Worm (Caenorhabditis elegans) whole organism, L3 larva: ENCODE data around the gene F39F10.5.
A peak's percentile ranks its signal among the peaks of the same experiment; 100 is the strongest.

Experiments used
- R02D3.7 ChIP-seq: fragments of 150-350 bp; optimal IDR thresholded peaks from 2 replicates; lab custom pipeline; 2014; ENCODE audit warnings: missing biosample characterization, missing genetic modification characterization
- aly-2 ChIP-seq: fragments of 150-350 bp; optimal IDR thresholded peaks from 2 replicates; lab custom pipeline; 2014; ENCODE audit warnings: missing biosample characterization, missing genetic modification characterization
- ama-1 ChIP-seq: fragments of 150-350 bp; optimal IDR thresholded peaks from 2 replicates; lab custom pipeline; 2018
- ceh-82 ChIP-seq: fragments of 150-350 bp; optimal IDR thresholded peaks from 2 replicates; lab custom pipeline; 2014; ENCODE audit warnings: missing biosample characterization, missing genetic modification characterization
- ceh-9 ChIP-seq: sonication (generic microtip); optimal IDR thresholded peaks from 2 replicates; lab custom pipeline; 2018; ENCODE audit warnings: missing biosample characterization, missing genetic modification characterization
- daf-12 ChIP-seq: fragments of 150-350 bp; optimal IDR thresholded peaks from 2 replicates; lab custom pipeline; 2014; ENCODE audit warnings: missing biosample characterization, missing genetic modification reagents, missing genetic modification characterization
- egl-5 ChIP-seq: fragments of 150-350 bp; optimal IDR thresholded peaks from 2 replicates; lab custom pipeline; 2017; ENCODE audit warnings: missing biosample characterization, missing genetic modification reagents, missing genetic modification characterization, inconsistent platforms
- elt-1 ChIP-seq: fragments of 150-350 bp; optimal IDR thresholded peaks from 2 replicates; lab custom pipeline; 2014; ENCODE audit warnings: missing biosample characterization, missing genetic modification characterization
- elt-2 ChIP-seq: sonication (generic microtip); optimal IDR thresholded peaks from 2 replicates; lab custom pipeline; 2016; ENCODE audit warnings: missing genetic modification reagents, mild to moderate bottlenecking, missing genetic modification characterization, missing compliant biosample characterization
- elt-3 ChIP-seq, 3 experiments: fragments of 150-350 bp in 1 of 3; sonication (generic microtip) in 2 of 3; optimal IDR thresholded peaks; 2 replicates in 2 of 3; 4 replicates in 1 of 3; lab custom pipeline; 2014 to 2017; ENCODE audit warnings: missing biosample characterization in 3 of 3, missing genetic modification characterization in 3 of 3
- eor-1 ChIP-seq, 2 experiments: fragments of 150-350 bp; optimal IDR thresholded peaks; 2 replicates each; lab custom pipeline; 2014 to 2018; ENCODE audit warnings: missing biosample characterization in 2 of 2, missing genetic modification characterization in 2 of 2
- fkh-10 ChIP-seq: sonication (generic microtip); optimal IDR thresholded peaks from 2 replicates; lab custom pipeline; 2017; ENCODE audit warnings: missing biosample characterization, missing genetic modification reagents, missing genetic modification characterization
- fkh-2 ChIP-seq: fragments of 150-350 bp; optimal IDR thresholded peaks from 2 replicates; lab custom pipeline; 2014; ENCODE audit warnings: missing biosample characterization, missing genetic modification reagents, missing genetic modification characterization
- fos-1 ChIP-seq: fragments of 150-350 bp; optimal IDR thresholded peaks from 2 replicates; lab custom pipeline; 2014; ENCODE audit warnings: missing biosample characterization, missing genetic modification characterization
- hmg-11 ChIP-seq: sonication (generic microtip); optimal IDR thresholded peaks from 2 replicates; lab custom pipeline; 2016; ENCODE audit warnings: missing genetic modification characterization, missing compliant biosample characterization
- lin-39 ChIP-seq: fragments of 150-350 bp; optimal IDR thresholded peaks from 2 replicates; lab custom pipeline; 2018; ENCODE audit warnings: missing biosample characterization, missing genetic modification reagents, missing genetic modification characterization
- lsy-12 ChIP-seq: sonication (generic microtip); optimal IDR thresholded peaks from 2 replicates; lab custom pipeline; 2016; ENCODE audit warnings: mild to moderate bottlenecking, missing genetic modification characterization, missing compliant biosample characterization
- mml-1 ChIP-seq: fragments of 150-350 bp; sonication (generic microtip); optimal IDR thresholded peaks from 3 replicates; lab custom pipeline; 2014; ENCODE audit warnings: missing biosample characterization, missing genetic modification characterization
- nfya-1 ChIP-seq: sonication (generic microtip); optimal IDR thresholded peaks from 2 replicates; lab custom pipeline; 2017; ENCODE audit warnings: missing genetic modification characterization, mild to moderate bottlenecking, missing compliant biosample characterization, antibody characterized with exemption, moderate library complexity; ENCODE audit not compliant: insufficient read depth
- nhr-25 ChIP-seq: sonication (generic microtip); optimal IDR thresholded peaks from 2 replicates; lab custom pipeline; 2017; ENCODE audit warnings: missing biosample characterization, missing genetic modification characterization
- nhr-67 ChIP-seq: fragments of 150-350 bp; optimal IDR thresholded peaks from 2 replicates; lab custom pipeline; 2014; ENCODE audit warnings: missing biosample characterization, missing genetic modification characterization
- nhr-76 ChIP-seq: fragments of 150-350 bp; sonication (generic microtip); optimal IDR thresholded peaks from 5 replicates; lab custom pipeline; 2014; ENCODE audit warnings: missing biosample characterization, missing genetic modification characterization
- nhr-77 ChIP-seq: fragments of 150-350 bp; optimal IDR thresholded peaks from 2 replicates; lab custom pipeline; 2014; ENCODE audit warnings: missing biosample characterization, missing genetic modification characterization
- pha-4 ChIP-seq: fragments of 150-350 bp; optimal IDR thresholded peaks from 2 replicates; lab custom pipeline; 2014; ENCODE audit warnings: missing biosample characterization, missing genetic modification reagents, missing genetic modification characterization
- pqm-1 ChIP-seq: fragments of 150-350 bp; optimal IDR thresholded peaks from 2 replicates; lab custom pipeline; 2017; ENCODE audit warnings: missing biosample characterization, missing genetic modification characterization, inconsistent platforms
- sea-2 ChIP-seq: fragments of 150-350 bp; sonication (generic microtip); optimal IDR thresholded peaks from 4 replicates; lab custom pipeline; 2014; ENCODE audit warnings: missing biosample characterization, missing genetic modification reagents, missing genetic modification characterization
- skn-1 ChIP-seq: fragments of 150-350 bp; optimal IDR thresholded peaks from 2 replicates; lab custom pipeline; 2014; ENCODE audit warnings: missing biosample characterization, missing genetic modification characterization
- snpc-4 ChIP-seq: fragments of 150-350 bp; optimal IDR thresholded peaks from 2 replicates; lab custom pipeline; 2014; ENCODE audit warnings: missing biosample characterization, missing genetic modification characterization
- tbx-2 ChIP-seq: sonication (generic microtip); optimal IDR thresholded peaks from 2 replicates; lab custom pipeline; 2016; ENCODE audit warnings: mild to moderate bottlenecking, missing genetic modification characterization, missing compliant biosample characterization
- unc-39 ChIP-seq: sonication (generic microtip); optimal IDR thresholded peaks from 4 replicates; lab custom pipeline; 2017; ENCODE audit warnings: missing biosample characterization, missing genetic modification characterization
- unc-62 ChIP-seq: fragments of 150-350 bp; sonication (generic microtip); optimal IDR thresholded peaks from 4 replicates; lab custom pipeline; 2014; ENCODE audit warnings: missing biosample characterization, missing genetic modification reagents, missing genetic modification characterization
- zag-1 ChIP-seq: fragments of 150-350 bp; optimal IDR thresholded peaks from 2 replicates; lab custom pipeline; 2014; ENCODE audit warnings: missing biosample characterization, missing genetic modification characterization
- ztf-11 ChIP-seq: fragments of 150-350 bp; optimal IDR thresholded peaks from 2 replicates; lab custom pipeline; 2014; ENCODE audit warnings: missing biosample characterization, missing genetic modification characterization

Gene F39F10.5

DNA sequence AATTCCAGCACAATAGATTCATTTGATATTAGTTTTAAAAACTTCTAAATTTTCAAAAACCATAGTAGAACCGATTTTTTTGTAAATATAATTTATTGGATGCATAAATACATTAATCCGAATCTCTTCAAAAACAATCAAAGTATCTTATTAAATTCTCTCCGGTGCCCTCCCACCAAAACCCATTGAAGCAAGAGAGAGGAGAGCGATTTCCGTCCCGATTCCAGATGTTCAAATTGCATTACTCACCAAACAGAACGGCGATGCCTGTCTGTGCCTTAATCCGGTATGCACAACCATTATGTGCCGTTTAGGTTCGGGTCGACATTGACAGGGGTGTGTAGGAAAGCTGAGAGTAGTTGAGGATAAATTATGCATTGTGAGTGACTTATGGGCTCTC lies 46.8 kb upstream of the F39F10.5 start:
- no peak for TF ChIP-seq eor-1 (tag; optimal IDR thresholded peaks at IDR 0.05; lab: Kevin White, UChicago)
- TF ChIP-seq zag-1 = no peak
- TF ChIP-seq ceh-9 (tag; lab: Kevin White, UChicago) = no peak
- TF ChIP-seq elt-2 (tag; lab: Kevin White, UChicago) = no peak
- no peak for TF ChIP-seq hmg-11 (tag; lab: Kevin White, UChicago)
- no peak for TF ChIP-seq pha-4 (tag; lab: Kevin White, UChicago)
- no peak for TF ChIP-seq elt-3 (tag; optimal IDR thresholded peaks at IDR 0.05; lab: Kevin White, UChicago)
- no peak for TF ChIP-seq fkh-10
- no peak for TF ChIP-seq R02D3.7 (tag; lab: Kevin White, UChicago)

DNA sequence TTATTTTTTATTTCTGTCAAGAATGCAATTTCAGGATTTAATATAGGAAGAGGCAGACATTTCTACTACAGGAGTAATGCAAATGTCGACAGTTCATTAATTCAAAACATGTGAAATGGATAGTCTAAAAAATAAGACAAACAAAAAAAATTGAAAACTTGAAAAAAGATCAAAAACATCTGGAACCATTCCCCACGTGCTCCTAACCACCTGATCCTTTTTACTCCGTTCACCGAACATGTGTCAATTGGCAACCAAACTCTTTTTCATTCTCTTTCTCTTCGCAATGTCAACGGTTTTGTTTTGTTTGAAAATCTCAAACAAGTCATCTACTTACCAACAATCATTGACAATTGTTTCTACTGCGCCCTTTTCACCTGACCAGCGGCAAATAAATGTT lies 44.4 kb upstream of the F39F10.5 start:
- TF ChIP-seq egl-5 (tag; lab: Kevin White, UChicago) = no peak
- TF ChIP-seq lin-39 (tag; lab: Kevin White, UChicago) = no peak
- TF ChIP-seq sea-2 (GFP tag; lab: Kevin White, UChicago) = no peak
- no peak for TF ChIP-seq hmg-11 (tag; lab: Kevin White, UChicago)
- TF ChIP-seq eor-1 (tag; optimal IDR thresholded peaks at IDR 0.05; lab: Kevin White, UChicago) = no peak
- TF ChIP-seq elt-3 (tag; optimal IDR thresholded peaks at IDR 0.05; lab: Kevin White, UChicago) = no peak
- no peak for TF ChIP-seq fkh-2
- no peak for TF ChIP-seq pqm-1
- no peak for TF ChIP-seq nhr-76 (tag; lab: Kevin White, UChicago)
- no peak for TF ChIP-seq pha-4 (tag; lab: Kevin White, UChicago)
- no peak for TF ChIP-seq ama-1 (lab: Kevin White, UChicago)
- no peak for TF ChIP-seq fos-1 (tag; lab: Kevin White, UChicago)
- no peak for TF ChIP-seq snpc-4
- no peak for TF ChIP-seq skn-1
- TF ChIP-seq tbx-2 (tag; lab: Kevin White, UChicago) = no peak
- TF ChIP-seq elt-2 (tag; lab: Kevin White, UChicago) = no peak

DNA sequence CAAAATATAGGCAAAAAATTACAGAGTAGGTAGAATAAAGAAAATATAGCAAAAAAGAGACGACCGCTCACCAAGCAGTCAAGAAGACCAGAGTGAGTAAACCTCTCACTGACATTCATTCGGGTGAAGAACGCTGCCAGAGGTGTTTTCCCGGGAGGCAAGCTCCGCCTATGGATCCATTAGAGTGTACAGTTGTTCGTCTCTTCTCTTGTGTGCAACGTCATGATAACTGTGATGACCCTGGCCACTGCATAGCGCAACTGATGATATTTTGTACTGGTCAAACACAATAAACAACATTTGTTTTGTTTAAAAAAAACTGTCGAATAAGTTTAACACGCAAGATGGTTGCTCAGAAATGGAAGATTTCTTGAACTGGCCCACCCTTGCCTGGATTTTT lies 39.3 kb upstream of the F39F10.5 start, which contains the start of gene F52G3.8:
Gene F52G3.8 (minus strand): TSS at position 101 of the 400 bp plus-strand sequence.
- TF ChIP-seq nfya-1 (tag; lab: Kevin White, UChicago) = no peak
- TF ChIP-seq nhr-67 (tag; lab: Kevin White, UChicago) = no peak
- TF ChIP-seq hmg-11 (tag; lab: Kevin White, UChicago) = no peak
- no peak for TF ChIP-seq pha-4 (tag; lab: Kevin White, UChicago)
- TF ChIP-seq ztf-11 (tag; lab: Kevin White, UChicago) = no peak
- no peak for TF ChIP-seq fkh-2
- no peak for TF ChIP-seq R02D3.7 (tag; lab: Kevin White, UChicago)
- TF ChIP-seq elt-1 = no peak
- TF ChIP-seq aly-2 (tag; lab: Kevin White, UChicago) = no peak
- TF ChIP-seq nhr-25 (tag; lab: Kevin White, UChicago) = no peak
- TF ChIP-seq sea-2 (GFP tag; lab: Kevin White, UChicago) = no peak
- no peak for TF ChIP-seq mml-1 (tag; lab: Kevin White, UChicago)
- TF ChIP-seq fkh-10 = no peak
- TF ChIP-seq pqm-1 = no peak
- no peak for TF ChIP-seq daf-12 (tag; lab: Kevin White, UChicago)
- TF ChIP-seq ceh-9 (tag; lab: Kevin White, UChicago) = no peak
- TF ChIP-seq, all 47 proteins: peak for 0

DNA sequence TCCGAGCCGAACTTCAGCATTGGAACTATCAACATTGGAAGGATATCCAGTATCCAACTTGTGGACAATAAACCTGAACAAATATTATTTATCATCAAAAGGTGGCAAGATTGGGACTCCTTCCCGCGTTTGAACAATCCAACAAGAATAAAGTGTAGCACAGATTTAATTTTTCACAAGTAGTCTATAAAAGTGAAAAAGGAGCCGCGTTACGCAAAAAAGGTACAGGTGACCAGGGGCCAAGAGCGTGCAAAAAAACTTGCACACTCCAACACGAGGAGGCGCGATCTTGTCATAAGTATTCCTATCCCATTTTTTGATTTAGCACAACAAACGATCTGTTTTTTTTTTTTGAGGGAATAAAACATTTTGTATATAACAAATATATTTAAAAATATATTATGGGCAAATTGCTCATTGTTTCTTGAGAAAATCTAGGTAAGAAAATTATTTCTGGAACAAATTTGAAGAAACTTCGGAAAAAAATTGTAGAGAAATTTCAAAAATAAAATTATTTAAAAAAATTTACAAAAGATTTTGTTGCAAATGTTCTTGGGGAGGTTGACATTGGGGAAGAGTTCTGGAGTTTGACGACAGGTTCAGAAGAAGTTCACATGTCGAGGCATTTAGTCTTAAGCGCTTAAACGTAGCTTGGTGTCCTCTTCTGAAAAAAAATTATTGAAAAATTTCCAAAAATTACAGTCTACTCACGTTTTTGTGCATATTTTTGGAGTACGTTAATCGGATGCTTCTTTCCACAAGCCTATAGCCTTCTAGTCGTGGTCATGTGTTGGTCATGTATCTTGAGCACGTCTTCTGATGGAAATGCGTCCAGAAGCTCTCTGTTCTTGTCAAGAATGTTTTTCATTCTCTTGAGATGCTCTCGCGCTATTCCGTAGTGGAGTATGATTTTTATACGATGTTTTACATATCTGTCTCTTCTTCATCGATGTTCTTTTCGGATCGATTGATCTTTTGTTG lies 30.7 kb upstream of the F39F10.5 start:
- TF ChIP-seq nhr-25 (tag; lab: Kevin White, UChicago) (no peak), unc-62 (GFP tag; lab: Kevin White, UChicago) (no peak), lin-39 (tag; lab: Kevin White, UChicago) (peak; percentile 69), pha-4 (tag; lab: Kevin White, UChicago) (peak; percentile 42), sea-2 (GFP tag; lab: Kevin White, UChicago) (no peak), nhr-77 (tag; lab: Kevin White, UChicago) (no peak), nhr-67 (tag; lab: Kevin White, UChicago) (no peak), elt-1 (no peak), egl-5 (tag; lab: Kevin White, UChicago) (no peak), eor-1 (tag; optimal IDR thresholded peaks at IDR 0.05; lab: Kevin White, UChicago) (no peak), lsy-12 (tag; lab: Kevin White, UChicago) (no peak), unc-39 (tag; lab: Kevin White, UChicago) (no peak), nhr-76 (tag; lab: Kevin White, UChicago) (no peak), ceh-82 (no peak), ama-1 (lab: Kevin White, UChicago) (peak; percentile 96)
